Worm (Caenorhabditis elegans) whole organism, mixed stage, embryonic: ENCODE data around the gene nhr-129.

Experiments used
- lin-13 ChIP-seq: fragments of 150-350 bp; optimal IDR thresholded peaks from 2 replicates; lab custom pipeline; 2014; ENCODE audit warnings: missing biosample characterization, missing genetic modification characterization
- lsy-2 ChIP-seq: fragments of 150-350 bp; optimal IDR thresholded peaks from 2 replicates; lab custom pipeline; 2014; ENCODE audit warnings: missing biosample characterization, missing genetic modification characterization

ce11 chrV:13330919-13331318 is at the start of gene nhr-129:
- no peak for TF ChIP-seq lsy-2 (tag; lab: Kevin White, UChicago)
- no peak for TF ChIP-seq lin-13 (tag; lab: Kevin White, UChicago)
